Fruit fly (Drosophila melanogaster): ENCODE measurements around the gene CG14339.

DNA sequence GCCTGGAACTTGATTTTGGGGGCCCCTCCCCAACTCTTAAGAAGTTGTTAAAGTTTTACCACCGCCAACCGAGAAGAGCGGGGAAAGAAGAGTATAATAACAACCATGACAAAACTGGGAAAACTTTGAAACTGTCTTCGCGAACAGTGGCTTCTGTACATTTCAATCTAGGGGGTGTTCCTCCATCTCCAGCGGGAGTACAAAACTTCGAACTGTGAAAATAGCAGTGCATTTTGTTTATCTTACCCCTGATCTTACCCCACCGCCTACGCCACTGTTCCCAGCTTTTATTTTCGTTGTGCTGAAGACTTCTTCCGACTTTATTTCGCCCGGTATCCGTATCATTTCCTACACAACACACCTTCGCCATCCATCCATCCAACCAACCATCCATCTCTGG, 37.4 kb upstream of the CG14339 start:
- no peak for TF ChIP-seq h (optimal IDR thresholded peaks at IDR 0.05)
- TF ChIP-seq insv (optimal IDR thresholded peaks at IDR 0.05), result no peak
- no peak for TF ChIP-seq ttk (optimal IDR thresholded peaks at IDR 0.05)
